Fruit fly (Drosophila melanogaster) S2 (cell line): ENCODE data around the gene emc.

Experiments
- CG8478 ChIP-seq: fragments of >200 bp; optimal IDR thresholded peaks from 2 replicates; lab custom pipeline; 2018
- CTCF ChIP-seq, 2 experiments: fragments of >200 bp; optimal IDR thresholded peaks; 2 replicates each; lab custom pipeline; 2018

The emc gene

dm6 chr3L:765515-766292 is 16.5 kb downstream of the emc start:
- TF ChIP-seq CG8478 (lab: Kevin White, UChicago) = no peak
- TF ChIP-seq CTCF (optimal IDR thresholded peaks at IDR 0.05; lab: Kevin White, UChicago) = no peak

dm6 chr3L:766293-766664 is 17.1 kb downstream of the emc start:
- TF ChIP-seq CG8478 (lab: Kevin White, UChicago) = no peak
- TF ChIP-seq CTCF (optimal IDR thresholded peaks at IDR 0.05; lab: Kevin White, UChicago) = no peak

- TF ChIP-seq CTCF (optimal IDR thresholded peaks at IDR 0.05; lab: Kevin White, UChicago) = no peak
- no peak for TF ChIP-seq CG8478 (lab: Kevin White, UChicago)
Observed at dm6 chr3L:766884-767283, 17.7 kb downstream of the emc start.

dm6 chr3L:767701-768100 is 18.5 kb downstream of the emc start:
- TF ChIP-seq CG8478 (lab: Kevin White, UChicago) (no peak), CTCF (optimal IDR thresholded peaks at IDR 0.05; lab: Kevin White, UChicago) (no peak)

- no peak for TF ChIP-seq CTCF (optimal IDR thresholded peaks at IDR 0.05; lab: Kevin White, UChicago)
- TF ChIP-seq CG8478 (lab: Kevin White, UChicago) = no peak
Observed at dm6 chr3L:769107-769678, 20.0 kb downstream of the emc start.

dm6 chr3L:770157-770672 is 21.0 kb downstream of the emc start:
- TF ChIP-seq CG8478 (lab: Kevin White, UChicago) (no peak), CTCF (optimal IDR thresholded peaks at IDR 0.05; lab: Kevin White, UChicago) (no peak)

dm6 chr3L:771361-771760 is 22.2 kb downstream of the emc start:
- no peak for TF ChIP-seq CG8478 (lab: Kevin White, UChicago)
- TF ChIP-seq CTCF (optimal IDR thresholded peaks at IDR 0.05; lab: Kevin White, UChicago) = no peak

- TF ChIP-seq CG8478 (lab: Kevin White, UChicago) = no peak
- TF ChIP-seq CTCF (optimal IDR thresholded peaks at IDR 0.05; lab: Kevin White, UChicago) = no peak
Observed at dm6 chr3L:772193-772592, 23.0 kb downstream of the emc start.

- peak; percentile 58 to 68 for TF ChIP-seq CTCF (optimal IDR thresholded peaks at IDR 0.05; lab: Kevin White, UChicago)
- no peak for TF ChIP-seq CG8478 (lab: Kevin White, UChicago)
Observed at dm6 chr3L:774209-775052, 25.2 kb downstream of the emc start.

- TF ChIP-seq CG8478 (lab: Kevin White, UChicago) (no peak), CTCF (optimal IDR thresholded peaks at IDR 0.05; lab: Kevin White, UChicago) (no peak)
Observed at dm6 chr3L:775053-775355, 25.8 kb downstream of the emc start.

dm6 chr3L:776201-776600 is 27.0 kb downstream of the emc start:
- TF ChIP-seq CG8478 (lab: Kevin White, UChicago) = no peak
- TF ChIP-seq CTCF (optimal IDR thresholded peaks at IDR 0.05; lab: Kevin White, UChicago) = no peak

- TF ChIP-seq CTCF (optimal IDR thresholded peaks at IDR 0.05; lab: Kevin White, UChicago) (no peak), CG8478 (lab: Kevin White, UChicago) (no peak)
Observed at dm6 chr3L:776696-777095, 27.5 kb downstream of the emc start.

dm6 chr3L:777299-777699 is 28.1 kb downstream of the emc start:
- TF ChIP-seq CTCF (optimal IDR thresholded peaks at IDR 0.05; lab: Kevin White, UChicago) (no peak), CG8478 (lab: Kevin White, UChicago) (no peak)

dm6 chr3L:778977-779376 is 29.8 kb downstream of the emc start:
- TF ChIP-seq CG8478 (lab: Kevin White, UChicago) (no peak), CTCF (optimal IDR thresholded peaks at IDR 0.05; lab: Kevin White, UChicago) (no peak)

- no peak for TF ChIP-seq CTCF (optimal IDR thresholded peaks at IDR 0.05; lab: Kevin White, UChicago)
- TF ChIP-seq CG8478 (lab: Kevin White, UChicago) = no peak
Observed at dm6 chr3L:780489-780866, 31.3 kb downstream of the emc start.
